Worm (Caenorhabditis elegans) whole organism, L3 larva: ENCODE measurements around the gene F40G12.10.

ENCODE experiments used
- R02D3.7 ChIP-seq: fragments of 150-350 bp; optimal IDR thresholded peaks from 2 replicates; lab custom pipeline; 2014; ENCODE audit warnings: missing biosample characterization, missing genetic modification characterization
- ZK546.5 ChIP-seq: sonication (generic microtip); optimal IDR thresholded peaks from 2 replicates; lab custom pipeline; 2017; ENCODE audit warnings: missing biosample characterization, missing genetic modification characterization
- aly-2 ChIP-seq: fragments of 150-350 bp; optimal IDR thresholded peaks from 2 replicates; lab custom pipeline; 2014; ENCODE audit warnings: missing biosample characterization, missing genetic modification characterization
- ama-1 ChIP-seq: fragments of 150-350 bp; optimal IDR thresholded peaks from 2 replicates; lab custom pipeline; 2018
- ceh-16 ChIP-seq: sonication (generic microtip); optimal IDR thresholded peaks from 2 replicates; lab custom pipeline; 2017; ENCODE audit warnings: missing biosample characterization, missing genetic modification characterization
- ceh-28 ChIP-seq: fragments of 150-350 bp; optimal IDR thresholded peaks from 2 replicates; lab custom pipeline; 2014; ENCODE audit warnings: missing biosample characterization, missing genetic modification reagents, missing genetic modification characterization
- ceh-82 ChIP-seq: fragments of 150-350 bp; optimal IDR thresholded peaks from 2 replicates; lab custom pipeline; 2014; ENCODE audit warnings: missing biosample characterization, missing genetic modification characterization
- ceh-9 ChIP-seq: sonication (generic microtip); optimal IDR thresholded peaks from 2 replicates; lab custom pipeline; 2018; ENCODE audit warnings: missing biosample characterization, missing genetic modification characterization
- daf-12 ChIP-seq: fragments of 150-350 bp; optimal IDR thresholded peaks from 2 replicates; lab custom pipeline; 2014; ENCODE audit warnings: missing biosample characterization, missing genetic modification reagents, missing genetic modification characterization
- egl-27 ChIP-seq: sonication (generic microtip); optimal IDR thresholded peaks from 4 replicates; lab custom pipeline; 2017; ENCODE audit warnings: missing biosample characterization, missing genetic modification reagents, missing genetic modification characterization
- egl-5 ChIP-seq: fragments of 150-350 bp; optimal IDR thresholded peaks from 2 replicates; lab custom pipeline; 2017; ENCODE audit warnings: missing biosample characterization, missing genetic modification reagents, missing genetic modification characterization, inconsistent platforms
- elt-1 ChIP-seq: fragments of 150-350 bp; optimal IDR thresholded peaks from 2 replicates; lab custom pipeline; 2014; ENCODE audit warnings: missing biosample characterization, missing genetic modification characterization
- elt-2 ChIP-seq: sonication (generic microtip); optimal IDR thresholded peaks from 2 replicates; lab custom pipeline; 2016; ENCODE audit warnings: missing genetic modification reagents, mild to moderate bottlenecking, missing genetic modification characterization, missing compliant biosample characterization
- elt-3 ChIP-seq, 3 experiments: fragments of 150-350 bp in 1 of 3; sonication (generic microtip) in 2 of 3; optimal IDR thresholded peaks; 2 replicates in 2 of 3; 4 replicates in 1 of 3; lab custom pipeline; 2014 to 2017; ENCODE audit warnings: missing biosample characterization in 3 of 3, missing genetic modification characterization in 3 of 3
- eor-1 ChIP-seq, 2 experiments: fragments of 150-350 bp; optimal IDR thresholded peaks; 2 replicates each; lab custom pipeline; 2014 to 2018; ENCODE audit warnings: missing biosample characterization in 2 of 2, missing genetic modification characterization in 2 of 2
- fkh-10 ChIP-seq: sonication (generic microtip); optimal IDR thresholded peaks from 2 replicates; lab custom pipeline; 2017; ENCODE audit warnings: missing biosample characterization, missing genetic modification reagents, missing genetic modification characterization
- fkh-2 ChIP-seq: fragments of 150-350 bp; optimal IDR thresholded peaks from 2 replicates; lab custom pipeline; 2014; ENCODE audit warnings: missing biosample characterization, missing genetic modification reagents, missing genetic modification characterization
- fos-1 ChIP-seq: fragments of 150-350 bp; optimal IDR thresholded peaks from 2 replicates; lab custom pipeline; 2014; ENCODE audit warnings: missing biosample characterization, missing genetic modification characterization
- hmg-11 ChIP-seq: sonication (generic microtip); optimal IDR thresholded peaks from 2 replicates; lab custom pipeline; 2016; ENCODE audit warnings: missing genetic modification characterization, missing compliant biosample characterization
- jun-1 ChIP-seq: fragments of 150-350 bp; optimal IDR thresholded peaks from 2 replicates; lab custom pipeline; 2014; ENCODE audit warnings: missing biosample characterization, missing genetic modification reagents, missing genetic modification characterization
- lin-15B ChIP-seq: fragments of 150-350 bp; optimal IDR thresholded peaks from 2 replicates; lab custom pipeline; 2014; ENCODE audit warnings: missing biosample characterization, missing genetic modification characterization
- lin-39 ChIP-seq: fragments of 150-350 bp; optimal IDR thresholded peaks from 2 replicates; lab custom pipeline; 2018; ENCODE audit warnings: missing biosample characterization, missing genetic modification reagents, missing genetic modification characterization
- lsy-12 ChIP-seq: sonication (generic microtip); optimal IDR thresholded peaks from 2 replicates; lab custom pipeline; 2016; ENCODE audit warnings: mild to moderate bottlenecking, missing genetic modification characterization, missing compliant biosample characterization
- mdl-1 ChIP-seq: fragments of 150-350 bp; optimal IDR thresholded peaks from 2 replicates; lab custom pipeline; 2014; ENCODE audit warnings: missing biosample characterization, missing genetic modification characterization
- mml-1 ChIP-seq: fragments of 150-350 bp; sonication (generic microtip); optimal IDR thresholded peaks from 3 replicates; lab custom pipeline; 2014; ENCODE audit warnings: missing biosample characterization, missing genetic modification characterization
- nfya-1 ChIP-seq: sonication (generic microtip); optimal IDR thresholded peaks from 2 replicates; lab custom pipeline; 2017; ENCODE audit warnings: missing genetic modification characterization, mild to moderate bottlenecking, missing compliant biosample characterization, antibody characterized with exemption, moderate library complexity; ENCODE audit not compliant: insufficient read depth
- nhr-11 ChIP-seq: fragments of 150-350 bp; optimal IDR thresholded peaks from 2 replicates; lab custom pipeline; 2014; ENCODE audit warnings: missing biosample characterization, missing genetic modification characterization
- nhr-12 ChIP-seq: fragments of 150-350 bp; optimal IDR thresholded peaks from 2 replicates; lab custom pipeline; 2014; ENCODE audit warnings: missing biosample characterization, missing genetic modification characterization
- nhr-23 ChIP-seq: fragments of 150-350 bp; optimal IDR thresholded peaks from 2 replicates; lab custom pipeline; 2014; ENCODE audit warnings: missing biosample characterization, missing genetic modification reagents, missing genetic modification characterization
- nhr-237 ChIP-seq: fragments of 150-350 bp; optimal IDR thresholded peaks from 2 replicates; lab custom pipeline; 2014; ENCODE audit warnings: missing biosample characterization, missing genetic modification characterization
- nhr-25 ChIP-seq: sonication (generic microtip); optimal IDR thresholded peaks from 2 replicates; lab custom pipeline; 2017; ENCODE audit warnings: missing biosample characterization, missing genetic modification characterization
- nhr-28 ChIP-seq: fragments of 150-350 bp; optimal IDR thresholded peaks from 2 replicates; lab custom pipeline; 2014; ENCODE audit warnings: missing biosample characterization, missing genetic modification characterization
- nhr-43 ChIP-seq: sonication (generic microtip); optimal IDR thresholded peaks from 2 replicates; lab custom pipeline; 2016; ENCODE audit warnings: mild to moderate bottlenecking, missing genetic modification characterization, missing compliant biosample characterization; ENCODE audit not compliant: poor library complexity, severe bottlenecking
- nhr-67 ChIP-seq: fragments of 150-350 bp; optimal IDR thresholded peaks from 2 replicates; lab custom pipeline; 2014; ENCODE audit warnings: missing biosample characterization, missing genetic modification characterization
- nhr-76 ChIP-seq: fragments of 150-350 bp; sonication (generic microtip); optimal IDR thresholded peaks from 5 replicates; lab custom pipeline; 2014; ENCODE audit warnings: missing biosample characterization, missing genetic modification characterization
- nhr-77 ChIP-seq: fragments of 150-350 bp; optimal IDR thresholded peaks from 2 replicates; lab custom pipeline; 2014; ENCODE audit warnings: missing biosample characterization, missing genetic modification characterization
- pha-4 ChIP-seq: fragments of 150-350 bp; optimal IDR thresholded peaks from 2 replicates; lab custom pipeline; 2014; ENCODE audit warnings: missing biosample characterization, missing genetic modification reagents, missing genetic modification characterization
- pqm-1 ChIP-seq: fragments of 150-350 bp; optimal IDR thresholded peaks from 2 replicates; lab custom pipeline; 2017; ENCODE audit warnings: missing biosample characterization, missing genetic modification characterization, inconsistent platforms
- sea-2 ChIP-seq: fragments of 150-350 bp; sonication (generic microtip); optimal IDR thresholded peaks from 4 replicates; lab custom pipeline; 2014; ENCODE audit warnings: missing biosample characterization, missing genetic modification reagents, missing genetic modification characterization
- skn-1 ChIP-seq: fragments of 150-350 bp; optimal IDR thresholded peaks from 2 replicates; lab custom pipeline; 2014; ENCODE audit warnings: missing biosample characterization, missing genetic modification characterization
- snpc-4 ChIP-seq: fragments of 150-350 bp; optimal IDR thresholded peaks from 2 replicates; lab custom pipeline; 2014; ENCODE audit warnings: missing biosample characterization, missing genetic modification characterization
- tbx-2 ChIP-seq: sonication (generic microtip); optimal IDR thresholded peaks from 2 replicates; lab custom pipeline; 2016; ENCODE audit warnings: mild to moderate bottlenecking, missing genetic modification characterization, missing compliant biosample characterization
- unc-39 ChIP-seq: sonication (generic microtip); optimal IDR thresholded peaks from 4 replicates; lab custom pipeline; 2017; ENCODE audit warnings: missing biosample characterization, missing genetic modification characterization
- unc-62 ChIP-seq: fragments of 150-350 bp; sonication (generic microtip); optimal IDR thresholded peaks from 4 replicates; lab custom pipeline; 2014; ENCODE audit warnings: missing biosample characterization, missing genetic modification reagents, missing genetic modification characterization
- zag-1 ChIP-seq: fragments of 150-350 bp; optimal IDR thresholded peaks from 2 replicates; lab custom pipeline; 2014; ENCODE audit warnings: missing biosample characterization, missing genetic modification characterization
- ztf-11 ChIP-seq: fragments of 150-350 bp; optimal IDR thresholded peaks from 2 replicates; lab custom pipeline; 2014; ENCODE audit warnings: missing biosample characterization, missing genetic modification characterization
- ztf-4 ChIP-seq: fragments of 150-350 bp; optimal IDR thresholded peaks from 2 replicates; lab custom pipeline; 2014; ENCODE audit warnings: missing biosample characterization, missing genetic modification characterization

F40G12.10 gene

ce11 chrV:14320730-14321319, 37.5 kb downstream of the F40G12.10 start:
- no peak for TF ChIP-seq elt-1 (tag; lab: Kevin White, UChicago)
- TF ChIP-seq lin-15B (tag; lab: Kevin White, UChicago) = no peak
- no peak for TF ChIP-seq egl-27 (tag; lab: Kevin White, UChicago)
- no peak for TF ChIP-seq zag-1 (tag; lab: Kevin White, UChicago)
- TF ChIP-seq nhr-67 (tag; lab: Kevin White, UChicago) = no peak
- no peak for TF ChIP-seq jun-1 (tag; lab: Kevin White, UChicago)
- no peak for TF ChIP-seq nhr-12 (tag; lab: Kevin White, UChicago)
- no peak for TF ChIP-seq fos-1 (tag; lab: Kevin White, UChicago)
- no peak for TF ChIP-seq aly-2 (tag; lab: Kevin White, UChicago)
- TF ChIP-seq ceh-82 (tag; lab: Kevin White, UChicago) = no peak
- TF ChIP-seq pha-4 = no peak
- no peak for TF ChIP-seq ceh-16 (tag; lab: Kevin White, UChicago)
- TF ChIP-seq nhr-76 (tag; lab: Kevin White, UChicago) = no peak
- TF ChIP-seq eor-1 (tag; optimal IDR thresholded peaks at IDR 0.05; lab: Kevin White, UChicago) = no peak
- no peak for TF ChIP-seq ceh-28 (tag; lab: Kevin White, UChicago)
- no peak for TF ChIP-seq R02D3.7 (tag; lab: Kevin White, UChicago)
- no peak for TF ChIP-seq nhr-77 (tag; lab: Kevin White, UChicago)
- TF ChIP-seq nhr-23 (tag; lab: Kevin White, UChicago) = no peak

- no peak for TF ChIP-seq daf-12
- no peak for TF ChIP-seq mdl-1
- TF ChIP-seq ztf-4 (tag; lab: Kevin White, UChicago) = no peak
- no peak for TF ChIP-seq R02D3.7 (tag; lab: Kevin White, UChicago)
- no peak for TF ChIP-seq pqm-1 (tag; lab: Kevin White, UChicago)
- TF ChIP-seq ZK546.5 (tag; lab: Kevin White, UChicago) = no peak
- no peak for TF ChIP-seq nhr-28
- peak; percentile 14 for TF ChIP-seq skn-1 (tag; lab: Kevin White, UChicago)
- TF ChIP-seq nhr-25 = peak; percentile 45
- no peak for TF ChIP-seq nhr-12 (tag; lab: Kevin White, UChicago)
- no peak for TF ChIP-seq ceh-9 (tag; lab: Kevin White, UChicago)
- no peak for TF ChIP-seq mml-1
- no peak for TF ChIP-seq tbx-2 (tag; lab: Kevin White, UChicago)
- TF ChIP-seq eor-1 (tag; optimal IDR thresholded peaks at IDR 0.05; lab: Kevin White, UChicago) = no peak
- peak; percentile 27 for TF ChIP-seq egl-5 (tag; lab: Kevin White, UChicago)
- peak; percentile 63 for TF ChIP-seq pha-4
- peak; percentile 69 for TF ChIP-seq nfya-1 (tag; lab: Kevin White, UChicago)
- TF ChIP-seq ceh-82 (tag; lab: Kevin White, UChicago) = no peak
- no peak for TF ChIP-seq elt-3 (tag; optimal IDR thresholded peaks at IDR 0.05; lab: Kevin White, UChicago)
- TF ChIP-seq fkh-10 (GFP tag; lab: Kevin White, UChicago) = no peak
- no peak for TF ChIP-seq zag-1 (tag; lab: Kevin White, UChicago)
- no peak for TF ChIP-seq aly-2 (tag; lab: Kevin White, UChicago)
- TF ChIP-seq hmg-11 = peak; percentile 43
- no peak for TF ChIP-seq ceh-28 (tag; lab: Kevin White, UChicago)
- TF ChIP-seq elt-2 (tag; lab: Kevin White, UChicago) = no peak
- TF ChIP-seq snpc-4 (tag; lab: Kevin White, UChicago) = peak; percentile 17
- TF ChIP-seq nhr-67 (tag; lab: Kevin White, UChicago) = no peak
- TF ChIP-seq nhr-23 (tag; lab: Kevin White, UChicago) = peak; percentile 6
- TF ChIP-seq lin-39 (tag; lab: Kevin White, UChicago) = no peak
- TF ChIP-seq ceh-16 (tag; lab: Kevin White, UChicago) = no peak
- TF ChIP-seq nhr-76 (tag; lab: Kevin White, UChicago) = no peak
- TF ChIP-seq ama-1 (lab: Kevin White, UChicago) = peak; percentile 5
- no peak for TF ChIP-seq ztf-11
- no peak for TF ChIP-seq nhr-77 (tag; lab: Kevin White, UChicago)
- TF ChIP-seq unc-62 (GFP tag; lab: Kevin White, UChicago) = no peak
- TF ChIP-seq sea-2 (GFP tag; lab: Kevin White, UChicago) = no peak
- TF ChIP-seq jun-1 (tag; lab: Kevin White, UChicago) = no peak
- no peak for TF ChIP-seq nhr-43
- TF ChIP-seq unc-39 (tag; lab: Kevin White, UChicago) = no peak
- TF ChIP-seq lsy-12 (tag; lab: Kevin White, UChicago) = no peak
- TF ChIP-seq elt-1 (tag; lab: Kevin White, UChicago) = no peak
- TF ChIP-seq fkh-2 = no peak
- TF ChIP-seq lin-15B (tag; lab: Kevin White, UChicago) = peak; percentile 15
- TF ChIP-seq egl-27 (tag; lab: Kevin White, UChicago) = no peak
- no peak for TF ChIP-seq fos-1 (tag; lab: Kevin White, UChicago)
- TF ChIP-seq nhr-237 (tag; lab: Kevin White, UChicago) = no peak
- no peak for TF ChIP-seq nhr-11 (tag; lab: Kevin White, UChicago)
Measured at ce11 chrV:14322743-14323142, 39.4 kb downstream of the F40G12.10 start, which contains the start of gene F47B8.3. F47B8.3 (minus strand) TSS chrV:14323003.
